Fruit fly (Drosophila melanogaster): Measurements from ENCODE around the gene CG11977.
A peak's percentile ranks its signal among the peaks of the same experiment; 100 is the strongest.

Gene CG11977

DNA sequence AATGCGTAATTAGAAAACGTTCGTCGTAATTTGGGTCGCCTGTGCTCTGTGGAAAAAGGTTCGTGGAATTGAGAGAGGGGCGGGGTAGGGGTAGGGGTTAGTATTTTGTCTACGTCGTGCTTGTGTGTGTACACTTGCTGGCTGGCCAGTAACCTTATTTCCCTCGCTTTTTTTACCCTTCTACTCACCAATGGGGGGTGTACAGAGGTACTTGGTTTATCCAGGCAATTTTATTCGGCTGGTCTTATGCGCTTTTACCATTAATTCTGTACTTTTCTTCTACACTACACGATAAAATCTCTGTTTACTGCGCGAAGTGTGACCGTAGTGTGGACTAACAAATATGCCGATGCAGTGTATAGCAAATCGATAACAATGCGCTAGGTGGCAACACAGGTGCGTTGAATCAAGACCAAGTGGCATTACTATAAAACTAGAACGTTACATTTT, 22.2 kb downstream of the CG11977 start, which contains the start of gene tgo (continued):
- peak; percentile 7 for TF ChIP-seq CG7987 (GFP tag; optimal IDR thresholded peaks at IDR 0.05)
- TF ChIP-seq nmo (GFP tag; optimal IDR thresholded peaks at IDR 0.05) = peak; percentile 52
- no peak for TF ChIP-seq psq (GFP tag; optimal IDR thresholded peaks at IDR 0.05)
- no peak for TF ChIP-seq dan (GFP tag; IDR thresholded peaks at IDR 0.05)
- TF ChIP-seq Mad (GFP tag; optimal IDR thresholded peaks at IDR 0.05) = peak; percentile 11
- TF ChIP-seq pros (GFP tag; optimal IDR thresholded peaks at IDR 0.05) = no peak
- no peak for TF ChIP-seq CG8388 (GFP tag; optimal IDR thresholded peaks at IDR 0.05)
- TF ChIP-seq CG33213 (GFP tag; optimal IDR thresholded peaks at IDR 0.05) = peak; percentile 17
- no peak for TF ChIP-seq CG17328 (GFP tag; IDR thresholded peaks at IDR 0.05)
- peak; percentile 65 for TF ChIP-seq Sin3A (optimal IDR thresholded peaks at IDR 0.05)
- TF ChIP-seq CG8359 (GFP tag; optimal IDR thresholded peaks at IDR 0.05; ENCODE audit: borderline replicate concordance) = no peak
- TF ChIP-seq CG30403 (GFP tag; optimal IDR thresholded peaks at IDR 0.05) = no peak
- peak; percentile 83; the same call in 1 of the 3 replicates for TF ChIP-seq CG34422 (GFP tag; IDR thresholded peaks at IDR 0.05)
- peak; percentile 61 for TF ChIP-seq Dp (GFP tag; optimal IDR thresholded peaks at IDR 0.05)
- no peak for TF ChIP-seq CG3995 (GFP tag; optimal IDR thresholded peaks at IDR 0.05)
- TF ChIP-seq HmgD (GFP tag; optimal IDR thresholded peaks at IDR 0.05) = peak; percentile 1
- TF ChIP-seq CG4617 (GFP tag; optimal IDR thresholded peaks at IDR 0.05; ENCODE audit: borderline replicate concordance) = peak; percentile 97
- peak; percentile 65 for TF ChIP-seq BEAF-32 (GFP tag; optimal IDR thresholded peaks at IDR 0.05)
- TF ChIP-seq Blimp-1 (GFP tag; optimal IDR thresholded peaks at IDR 0.05) = no peak
- TF ChIP-seq E2f2 (GFP tag; IDR thresholded peaks at IDR 0.05) = peak; percentile 64
- no peak for TF ChIP-seq chn (GFP tag; optimal IDR thresholded peaks at IDR 0.05)
- TF ChIP-seq CTCF (GFP tag; optimal IDR thresholded peaks at IDR 0.05) = peak; percentile 42
- no peak for TF ChIP-seq CG15011 (GFP tag; optimal IDR thresholded peaks at IDR 0.05)
- peak; percentile 48 for TF ChIP-seq MBD-R2 (GFP tag; IDR thresholded peaks at IDR 0.05)
- peak; percentile 79 for TF ChIP-seq Lhr (GFP tag; optimal IDR thresholded peaks at IDR 0.05)
- TF ChIP-seq Rfx (GFP tag; IDR thresholded peaks at IDR 0.05) = peak; percentile 34; the same call in 1 of the 2 replicates
- TF ChIP-seq CG17385 (GFP tag; optimal IDR thresholded peaks at IDR 0.05) = no peak
- TF ChIP-seq sug (tag; optimal IDR thresholded peaks at IDR 0.05) = peak; percentile 43
- TF ChIP-seq CG12942 (GFP tag; optimal IDR thresholded peaks at IDR 0.05) = no peak
- no peak for TF ChIP-seq CG5245 (GFP tag; optimal IDR thresholded peaks at IDR 0.05)
- TF ChIP-seq Ets65A (GFP tag) = no peak
- no peak for TF ChIP-seq abd-A (tag; optimal IDR thresholded peaks at IDR 0.05)
- peak; percentile 28 for TF ChIP-seq CG12391 (tag; optimal IDR thresholded peaks at IDR 0.05)
- TF ChIP-seq NFAT (GFP tag; IDR thresholded peaks at IDR 0.05) = no peak
- TF ChIP-seq CG16779 (GFP tag; IDR thresholded peaks at IDR 0.05) = no peak
- no peak for TF ChIP-seq Oli (tag; optimal IDR thresholded peaks at IDR 0.05)
- TF ChIP-seq Dip3 (GFP tag; optimal IDR thresholded peaks at IDR 0.05) = no peak
- no peak for TF ChIP-seq CG18262 (tag; optimal IDR thresholded peaks at IDR 0.05)
- peak; percentile 52 for TF ChIP-seq CoRest (tag; optimal IDR thresholded peaks at IDR 0.05)
- no peak for TF ChIP-seq lov (optimal IDR thresholded peaks at IDR 0.05)
- no peak for TF ChIP-seq lov (GFP tag; IDR thresholded peaks at IDR 0.05)
- no peak for TF ChIP-seq CG4820 (GFP tag; optimal IDR thresholded peaks at IDR 0.05)
- peak; percentile 74 for TF ChIP-seq CG34224 (GFP tag; IDR thresholded peaks at IDR 0.05; ENCODE audit: partially characterized antibody)
- no peak for TF ChIP-seq tna (GFP tag; IDR thresholded peaks at IDR 0.05; ENCODE audit: partially characterized antibody)
- no peak for TF ChIP-seq aop (GFP tag; IDR thresholded peaks at IDR 0.05)
- peak; percentile 50 for TF ChIP-seq onecut (GFP tag; IDR thresholded peaks at IDR 0.05)
- no peak for TF ChIP-seq CG15073 (GFP tag; optimal IDR thresholded peaks at IDR 0.05)
- TF ChIP-seq dimm (GFP tag; IDR thresholded peaks at IDR 0.05) = no peak
- TF ChIP-seq Nf-YC (tag; optimal IDR thresholded peaks at IDR 0.05) = no peak
- peak; percentile 69 for TF ChIP-seq Fer1 (GFP tag; optimal IDR thresholded peaks at IDR 0.05)
- TF ChIP-seq CG3726 (GFP tag; IDR thresholded peaks at IDR 0.05) = no peak
- no peak for TF ChIP-seq ato (GFP tag; IDR thresholded peaks at IDR 0.05; ENCODE audit: partially characterized antibody)
- no peak for TF ChIP-seq bab2 (GFP tag; optimal IDR thresholded peaks at IDR 0.05)
